Fruit fly (Drosophila melanogaster) whole organism, pupa: ENCODE results near the gene CG13398.

Experiments used
- CG14655 ChIP-seq: fragments of 200-800 bp; sonication (Bioruptor generic); optimal IDR thresholded peaks from 3 replicates; lab custom pipeline; 2017; ENCODE audit warnings: mild to moderate bottlenecking, missing biosample characterization, missing genetic modification reagents, missing genetic modification characterization
- CG15710 ChIP-seq: fragments of 200-800 bp; sonication (Bioruptor generic); optimal IDR thresholded peaks from 2 replicates; lab custom pipeline; 2018; ENCODE audit warnings: missing biosample characterization, mild to moderate bottlenecking, missing genetic modification characterization, moderate library complexity
- CG32121 ChIP-seq: fragments of 200-800 bp; sonication (Bioruptor generic); IDR thresholded peaks from 2 replicates; pipeline ENCODE4 v1.3.6; 2022; ENCODE audit warnings: missing biosample characterization, missing genetic modification characterization
- D1 ChIP-seq: fragments of 200-800 bp; sonication (Bioruptor generic); optimal IDR thresholded peaks from 2 replicates; lab custom pipeline; 2018; ENCODE audit warnings: missing biosample characterization, mild to moderate bottlenecking, missing genetic modification characterization, moderate library complexity
- EcR ChIP-seq: fragments of 200-800 bp; sonication (Bioruptor generic); optimal IDR thresholded peaks from 3 replicates; lab custom pipeline; 2019; ENCODE audit warnings: missing biosample characterization, missing genetic modification characterization, mild to moderate bottlenecking, moderate library complexity, missing genetic modification reagents
- Ets98B ChIP-seq: fragments of 200-800 bp; sonication (Bioruptor generic); IDR thresholded peaks from 2 replicates; pipeline ENCODE4 v1.3.6; 2022; ENCODE audit warnings: missing biosample characterization, missing genetic modification characterization
- Pif1A ChIP-seq: fragments of 200-800 bp; sonication (Bioruptor generic); optimal IDR thresholded peaks from 3 replicates; lab custom pipeline; 2016; ENCODE audit warnings: missing biosample characterization, missing genetic modification characterization
- Pif1B ChIP-seq: fragments of 200-800 bp; sonication (Bioruptor generic); optimal IDR thresholded peaks from 3 replicates; lab custom pipeline; 2016; ENCODE audit warnings: missing biosample characterization, missing genetic modification characterization
- Snoo ChIP-seq: fragments of 200-800 bp; sonication (Bioruptor generic); optimal IDR thresholded peaks from 3 replicates; lab custom pipeline; 2017; ENCODE audit warnings: missing biosample characterization, mild to moderate bottlenecking, missing genetic modification characterization, inconsistent platforms
- fd96Ca ChIP-seq: fragments of 200-800 bp; sonication (Bioruptor generic); IDR thresholded peaks from 3 replicates; pipeline ENCODE4 v1.3.6; 2022; ENCODE audit warnings: missing biosample characterization, missing genetic modification characterization

- TF ChIP-seq fd96Ca (GFP tag; lab: Robert Waterston, UW) (no peak), Pif1A (no peak), CG32121 (GFP tag; lab: Robert Waterston, UW) (no peak), CG14655 (GFP tag; lab: Kevin White, UChicago) (no peak), Pif1B (no peak), EcR (GFP tag; lab: Kevin White, UChicago) (no peak), D1 (no peak), Ets98B (no peak), CG15710 (tag; lab: Kevin White, UChicago) (no peak), Snoo (tag; lab: Kevin White, UChicago) (no peak)
These were observed 22.1 kb upstream of the CG13398 start, which contains the start of the genes D12 and Chrac-14 for dm6 chr2L:8437176-8437575.
